Worm (Caenorhabditis elegans) whole organism, L1 larva: ENCODE data around the gene inx-8.

Source experiments
- C04F5.9 ChIP-seq: sonication (generic microtip); optimal IDR thresholded peaks from 2 replicates; lab custom pipeline; 2016; ENCODE audit warnings: missing genetic modification characterization, missing compliant biosample characterization
- C16A3.4 ChIP-seq: fragments of 150-350 bp; optimal IDR thresholded peaks from 2 replicates; lab custom pipeline; 2014; ENCODE audit warnings: missing biosample characterization, missing genetic modification characterization
- F16B12.6 ChIP-seq: fragments of 150-350 bp; optimal IDR thresholded peaks from 2 replicates; lab custom pipeline; 2014; ENCODE audit warnings: missing biosample characterization, missing genetic modification characterization
- alr-1 ChIP-seq: fragments of 200-800 bp; sonication (Bioruptor generic); optimal IDR thresholded peaks from 2 replicates; lab custom pipeline; 2018; ENCODE audit warnings: borderline replicate concordance, mild to moderate bottlenecking, missing genetic modification characterization, missing compliant biosample characterization
- blmp-1 ChIP-seq: fragments of 150-350 bp; optimal IDR thresholded peaks from 2 replicates; lab custom pipeline; 2014; ENCODE audit warnings: missing biosample characterization, missing genetic modification characterization
- ceh-63 ChIP-seq: fragments of 200-800 bp; sonication (Bioruptor generic); optimal IDR thresholded peaks from 2 replicates; lab custom pipeline; 2018; ENCODE audit warnings: mild to moderate bottlenecking, missing genetic modification characterization, missing compliant biosample characterization
- ceh-88 ChIP-seq: fragments of 200-800 bp; sonication (Bioruptor generic); IDR thresholded peaks from 2 replicates; pipeline ENCODE4 v1.3.6; 2022; ENCODE audit warnings: missing genetic modification characterization, missing compliant biosample characterization
- ceh-90 ChIP-seq: sonication (generic microtip); optimal IDR thresholded peaks from 2 replicates; lab custom pipeline; 2016; ENCODE audit warnings: missing genetic modification characterization, missing compliant biosample characterization
- dsc-1 ChIP-seq: sonication (generic microtip); optimal IDR thresholded peaks from 2 replicates; lab custom pipeline; 2016; ENCODE audit warnings: mild to moderate bottlenecking, missing genetic modification characterization, missing compliant biosample characterization
- egl-13 ChIP-seq: sonication (generic microtip); optimal IDR thresholded peaks from 2 replicates; lab custom pipeline; 2016; ENCODE audit warnings: missing genotype, missing genetic modification reagents, missing genetic modification characterization, missing compliant biosample characterization
- egl-27 ChIP-seq, 2 experiments: fragments of 150-350 bp in 1 of 2; sonication (generic microtip); optimal IDR thresholded peaks; 3 replicates each; lab custom pipeline; 2017 to 2018; ENCODE audit warnings: missing biosample characterization in 2 of 2, missing genetic modification characterization in 2 of 2, missing genetic modification reagents in 2 of 2
- elt-2 ChIP-seq: sonication (generic microtip); optimal IDR thresholded peaks from 2 replicates; lab custom pipeline; 2016; ENCODE audit warnings: missing genetic modification characterization, mild to moderate bottlenecking, inconsistent platforms, missing compliant biosample characterization, missing genetic modification reagents
- elt-3 ChIP-seq, 6 experiments: fragments of 150-350 bp in 1 of 6; sonication (generic microtip); optimal IDR thresholded peaks; 2 replicates each; lab custom pipeline; 2017 to 2018; ENCODE audit warnings: missing biosample characterization in 6 of 6, missing genetic modification characterization in 6 of 6, inconsistent platforms in 1 of 6
- ets-5 ChIP-seq: fragments of 200-800 bp; sonication (Bioruptor generic); IDR thresholded peaks from 2 replicates; pipeline ENCODE4 v1.3.6; 2022; ENCODE audit warnings: missing genetic modification characterization, missing compliant biosample characterization
- fkh-10 ChIP-seq: sonication (generic microtip); optimal IDR thresholded peaks from 2 replicates; lab custom pipeline; 2017; ENCODE audit warnings: missing biosample characterization, missing genetic modification reagents, missing genetic modification characterization
- fkh-8 ChIP-seq: sonication (generic microtip); optimal IDR thresholded peaks from 2 replicates; lab custom pipeline; 2016; ENCODE audit warnings: mild to moderate bottlenecking, missing genetic modification characterization, missing compliant biosample characterization
- fos-1 ChIP-seq: fragments of 150-350 bp; optimal IDR thresholded peaks from 2 replicates; lab custom pipeline; 2014; ENCODE audit warnings: missing biosample characterization, missing genetic modification characterization
- hlh-17 ChIP-seq: fragments of 200-800 bp; sonication (Bioruptor generic); optimal IDR thresholded peaks from 2 replicates; lab custom pipeline; 2018; ENCODE audit warnings: missing genetic modification characterization, mild to moderate bottlenecking, missing compliant biosample characterization, moderate library complexity, borderline replicate concordance
- isw-1 ChIP-seq: fragments of 200-800 bp; sonication (Bioruptor generic); IDR thresholded peaks from 2 replicates; pipeline ENCODE4 v1.3.6; 2022; ENCODE audit warnings: missing genetic modification characterization, missing compliant biosample characterization
- lin-13 ChIP-seq: fragments of 150-350 bp; optimal IDR thresholded peaks from 2 replicates; lab custom pipeline; 2014; ENCODE audit warnings: missing biosample characterization, missing genetic modification reagents, missing genetic modification characterization
- lin-14 ChIP-seq: fragments of 200-800 bp; sonication (Bioruptor generic); optimal IDR thresholded peaks from 2 replicates; lab custom pipeline; 2018; ENCODE audit warnings: mild to moderate bottlenecking, missing genetic modification characterization, moderate library complexity, missing compliant biosample characterization
- lin-15B ChIP-seq: fragments of 150-350 bp; sonication (generic microtip); optimal IDR thresholded peaks from 3 replicates; lab custom pipeline; 2014; ENCODE audit warnings: missing biosample characterization, missing genetic modification characterization
- lir-3 ChIP-seq: sonication (generic microtip); optimal IDR thresholded peaks from 2 replicates; lab custom pipeline; 2016; ENCODE audit warnings: mild to moderate bottlenecking, missing genetic modification characterization, moderate library complexity, missing compliant biosample characterization; ENCODE audit not compliant: poor library complexity
- lsy-2 ChIP-seq, 2 experiments: fragments of 150-350 bp; optimal IDR thresholded peaks; 2 replicates each; lab custom pipeline; 2014; ENCODE audit warnings: missing biosample characterization in 2 of 2, missing genetic modification characterization in 2 of 2
- mep-1 ChIP-seq: fragments of 150-350 bp; optimal IDR thresholded peaks from 2 replicates; lab custom pipeline; 2014; ENCODE audit warnings: missing biosample characterization, missing genetic modification characterization
- nhr-12 ChIP-seq: sonication (generic microtip); optimal IDR thresholded peaks from 2 replicates; lab custom pipeline; 2017; ENCODE audit warnings: missing biosample characterization, missing genetic modification characterization
- nhr-19 ChIP-seq: fragments of 200-800 bp; sonication (Bioruptor generic); conservative IDR thresholded peaks from 2 replicates; pipeline ENCODE4 v1.3.6; 2022; ENCODE audit warnings: missing genetic modification characterization, missing compliant biosample characterization
- nhr-20 ChIP-seq: sonication (generic microtip); optimal IDR thresholded peaks from 2 replicates; lab custom pipeline; 2016; ENCODE audit warnings: mild to moderate bottlenecking, missing genetic modification characterization, missing compliant biosample characterization
- nhr-47 ChIP-seq: sonication (generic microtip); optimal IDR thresholded peaks from 2 replicates; lab custom pipeline; 2016; ENCODE audit warnings: mild to moderate bottlenecking, missing genetic modification characterization, moderate library complexity, missing compliant biosample characterization
- nhr-71 ChIP-seq: sonication (generic microtip); optimal IDR thresholded peaks from 2 replicates; lab custom pipeline; 2016; ENCODE audit warnings: mild to moderate bottlenecking, missing genetic modification characterization, moderate library complexity, missing compliant biosample characterization
- nhr-84 ChIP-seq: sonication (generic microtip); optimal IDR thresholded peaks from 2 replicates; lab custom pipeline; 2017; ENCODE audit warnings: missing biosample characterization, missing genetic modification characterization
- nhr-90 ChIP-seq: sonication (generic microtip); optimal IDR thresholded peaks from 2 replicates; lab custom pipeline; 2016; ENCODE audit warnings: mild to moderate bottlenecking, missing genetic modification characterization, missing compliant biosample characterization; ENCODE audit not compliant: poor library complexity
- pag-3 ChIP-seq: sonication (generic microtip); optimal IDR thresholded peaks from 2 replicates; lab custom pipeline; 2017; ENCODE audit warnings: missing genetic modification characterization, mild to moderate bottlenecking, missing compliant biosample characterization, antibody characterized with exemption, borderline replicate concordance; ENCODE audit not compliant: insufficient read depth
- pax-3 ChIP-seq: fragments of 200-800 bp; sonication (Bioruptor generic); optimal IDR thresholded peaks from 2 replicates; lab custom pipeline; 2018; ENCODE audit warnings: mild to moderate bottlenecking, missing genetic modification characterization, moderate library complexity, missing compliant biosample characterization
- pqm-1 ChIP-seq: sonication (generic microtip); optimal IDR thresholded peaks from 3 replicates; lab custom pipeline; 2017; ENCODE audit warnings: missing biosample characterization, missing genetic modification characterization
- snu-23 ChIP-seq: sonication (generic microtip); optimal IDR thresholded peaks from 2 replicates; lab custom pipeline; 2016; ENCODE audit warnings: missing genetic modification characterization, missing compliant biosample characterization
- sptf-1 ChIP-seq: fragments of 150-350 bp; optimal IDR thresholded peaks from 2 replicates; lab custom pipeline; 2014; ENCODE audit warnings: missing biosample characterization, missing genetic modification characterization
- sup-37 ChIP-seq: fragments of 200-800 bp; sonication (Bioruptor generic); optimal IDR thresholded peaks from 2 replicates; lab custom pipeline; 2018; ENCODE audit warnings: mild to moderate bottlenecking, missing genetic modification characterization, missing compliant biosample characterization
- swsn-7 ChIP-seq: sonication (generic microtip); optimal IDR thresholded peaks from 2 replicates; lab custom pipeline; 2016; ENCODE audit warnings: missing genetic modification characterization, missing compliant biosample characterization
- unc-30 ChIP-seq: sonication (generic microtip); optimal IDR thresholded peaks from 2 replicates; lab custom pipeline; 2017; ENCODE audit warnings: missing biosample characterization, missing genetic modification characterization
- unc-62 ChIP-seq: fragments of 150-350 bp; optimal IDR thresholded peaks from 2 replicates; lab custom pipeline; 2014; ENCODE audit warnings: missing biosample characterization, missing genetic modification reagents, missing genetic modification characterization
- vab-15 ChIP-seq: sonication (generic microtip); optimal IDR thresholded peaks from 2 replicates; lab custom pipeline; 2017; ENCODE audit warnings: missing genotype, mild to moderate bottlenecking, missing genetic modification characterization, missing compliant biosample characterization
- xbp-1 ChIP-seq: sonication (generic microtip); optimal IDR thresholded peaks from 2 replicates; lab custom pipeline; 2016; ENCODE audit warnings: missing genetic modification characterization, missing compliant biosample characterization
- zip-4 ChIP-seq: fragments of 200-800 bp; sonication (Bioruptor generic); optimal IDR thresholded peaks from 2 replicates; lab custom pipeline; 2018; ENCODE audit warnings: mild to moderate bottlenecking, missing genetic modification characterization, moderate library complexity, missing compliant biosample characterization
- ztf-4 ChIP-seq: fragments of 150-350 bp; optimal IDR thresholded peaks from 2 replicates; lab custom pipeline; 2014; ENCODE audit warnings: missing biosample characterization, missing genetic modification characterization

The inx-8 gene

DNA sequence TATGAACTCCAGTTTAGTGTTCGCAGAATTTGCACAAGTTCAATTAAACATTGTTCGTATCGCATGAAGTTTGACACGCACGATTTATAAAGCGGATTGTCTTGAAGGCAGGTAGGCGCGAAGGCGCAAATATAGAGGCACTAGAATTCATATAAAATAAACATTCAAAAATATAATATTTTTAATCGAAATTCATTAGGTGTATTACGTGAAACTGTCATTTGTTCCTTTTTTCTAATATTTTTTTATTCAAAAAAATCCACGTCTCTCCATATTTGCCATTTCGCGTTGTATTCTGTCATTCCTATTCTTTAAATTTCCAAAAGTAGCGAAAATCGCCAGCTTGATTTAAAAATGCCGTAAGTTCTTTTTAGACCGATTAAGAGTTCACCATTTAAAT lies 31.8 kb upstream of the inx-8 start, which contains the start of gene ZK809.1:
Gene ZK809.1, plus strand, starts transcription at position 301 of the 400 bp plus-strand sequence.
- TF ChIP-seq unc-30 (tag; lab: Kevin White, UChicago): no peak
- no peak for TF ChIP-seq lin-15B (tag; lab: Kevin White, UChicago)

DNA sequence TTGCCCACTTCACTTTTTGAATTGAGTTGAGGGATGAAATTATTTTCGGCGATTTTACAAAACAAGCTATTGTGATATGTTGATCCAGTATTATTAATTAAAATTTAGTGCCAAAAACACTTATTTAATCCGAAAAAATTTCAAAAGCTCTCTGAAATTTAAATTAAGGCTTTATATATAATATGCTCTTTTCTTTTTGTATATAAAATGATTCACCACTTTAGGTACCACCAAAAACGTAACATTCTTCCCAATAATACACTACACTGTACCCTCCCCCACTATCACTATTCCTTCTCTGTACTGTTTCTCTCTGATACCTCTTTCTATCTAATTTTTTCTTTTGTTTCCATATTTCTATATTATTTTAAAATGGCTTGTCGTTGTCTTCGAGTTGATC lies 29.8 kb upstream of the inx-8 start, which contains the start of gene prx-2:
Gene prx-2, plus strand, starts transcription at position 301 of the 400 bp plus-strand sequence.
- TF ChIP-seq C16A3.4 (tag; lab: Kevin White, UChicago) (no peak), mep-1 (tag; lab: Kevin White, UChicago) (no peak), fkh-8 (tag; lab: Kevin White, UChicago) (no peak), fos-1 (no peak), dsc-1 (tag; lab: Kevin White, UChicago) (no peak), nhr-90 (tag; lab: Kevin White, UChicago) (no peak), hlh-17 (no peak), ceh-88 (GFP tag; lab: Robert Waterston, UW) (no peak), lir-3 (no peak), swsn-7 (tag; lab: Kevin White, UChicago) (no peak), nhr-47 (tag; lab: Kevin White, UChicago) (no peak), ceh-63 (GFP tag; lab: Kevin White, UChicago) (no peak)

DNA sequence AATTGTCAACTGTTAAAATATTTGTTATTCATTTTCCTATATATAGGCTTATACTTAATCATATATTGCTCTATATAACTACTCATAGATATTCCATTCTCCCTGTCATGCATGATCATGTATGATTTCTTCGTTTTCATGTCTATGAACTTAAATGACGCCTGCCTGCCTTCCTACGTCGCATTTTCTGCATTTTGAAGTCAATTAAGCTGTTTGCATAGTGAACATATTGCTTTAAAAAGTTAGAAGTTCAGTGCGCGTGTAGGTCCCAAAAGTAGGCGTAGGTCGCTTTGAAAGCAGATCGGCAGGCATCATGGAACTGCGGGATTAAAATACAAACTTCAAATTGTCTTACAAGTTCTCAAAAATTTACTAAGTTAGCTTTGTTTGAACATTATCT lies 28.9 kb upstream of the inx-8 start:
- TF ChIP-seq hlh-17 (peak; percentile 29), zip-4 (GFP tag; lab: Kevin White, UChicago) (no peak)

DNA sequence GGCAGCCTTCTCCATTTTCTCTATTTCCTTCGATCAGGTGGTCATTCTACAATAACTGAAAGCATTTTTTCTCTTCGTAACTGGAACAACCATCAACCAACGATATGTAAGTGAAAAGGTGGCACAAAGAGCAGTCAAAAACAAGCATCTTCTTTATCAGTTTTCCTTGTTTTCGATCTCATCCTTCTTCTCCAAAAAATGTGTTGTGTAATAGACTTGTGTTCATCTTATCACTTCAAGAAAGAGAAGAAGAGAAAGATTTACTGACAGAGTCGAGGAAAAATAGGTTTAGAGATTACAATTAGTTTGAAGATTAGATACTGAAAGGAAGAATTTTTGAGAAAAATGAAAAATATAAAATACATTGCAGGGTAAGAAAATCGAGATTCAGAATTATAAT lies 28.3 kb upstream of the inx-8 start:
- no peak for TF ChIP-seq ceh-90 (tag; lab: Kevin White, UChicago)
- TF ChIP-seq snu-23 (GFP tag; lab: Kevin White, UChicago): peak; percentile 27
- TF ChIP-seq lir-3: no peak
- TF ChIP-seq unc-30 (tag; lab: Kevin White, UChicago): no peak
- TF ChIP-seq nhr-19: no peak
- TF ChIP-seq vab-15: no peak
- TF ChIP-seq blmp-1: no peak
- TF ChIP-seq mep-1 (tag; lab: Kevin White, UChicago): no peak
- TF ChIP-seq elt-2 (tag; lab: Kevin White, UChicago): peak; percentile 8
- TF ChIP-seq egl-13 (tag; lab: Kevin White, UChicago): no peak
- TF ChIP-seq C16A3.4 (tag; lab: Kevin White, UChicago): no peak
- no peak for TF ChIP-seq lin-13 (GFP tag; lab: Kevin White, UChicago)
- no peak for TF ChIP-seq pqm-1 (tag; lab: Kevin White, UChicago)
- TF ChIP-seq fkh-10: no peak
- TF ChIP-seq nhr-71 (tag; lab: Kevin White, UChicago): peak; percentile 34
- no peak for TF ChIP-seq pax-3 (tag; lab: Kevin White, UChicago)
- no peak for TF ChIP-seq C04F5.9 (tag; lab: Kevin White, UChicago)
- TF ChIP-seq nhr-20 (tag; lab: Kevin White, UChicago): peak; percentile 23
- no peak for TF ChIP-seq xbp-1
- TF ChIP-seq egl-27 (tag; optimal IDR thresholded peaks at IDR 0.05; lab: Kevin White, UChicago): no peak
- TF ChIP-seq ztf-4 (tag; lab: Kevin White, UChicago): peak; percentile 10
- TF ChIP-seq swsn-7 (tag; lab: Kevin White, UChicago): no peak
- TF ChIP-seq zip-4 (GFP tag; lab: Kevin White, UChicago): no peak
- TF ChIP-seq elt-3 (tag; optimal IDR thresholded peaks at IDR 0.05; lab: Kevin White, UChicago): no peak
- no peak for TF ChIP-seq ets-5 (GFP tag; lab: Robert Waterston, UW)
- TF ChIP-seq pag-3: no peak
- no peak for TF ChIP-seq nhr-12 (tag; lab: Kevin White, UChicago)
- no peak for TF ChIP-seq F16B12.6
- TF ChIP-seq lsy-2 (tag; optimal IDR thresholded peaks at IDR 0.05; lab: Kevin White, UChicago): peak in 1 of 2 experiments; percentile 25
- TF ChIP-seq sptf-1 (tag; lab: Kevin White, UChicago): no peak
- no peak for TF ChIP-seq lin-15B (tag; lab: Kevin White, UChicago)
- no peak for TF ChIP-seq alr-1 (tag; lab: Kevin White, UChicago)
- TF ChIP-seq isw-1 (GFP tag; lab: Robert Waterston, UW): no peak
- no peak for TF ChIP-seq sup-37
- no peak for TF ChIP-seq nhr-90 (tag; lab: Kevin White, UChicago)
- no peak for TF ChIP-seq nhr-84
- TF ChIP-seq lin-14: peak; percentile 67
- TF ChIP-seq unc-62: no peak
